Worm (Caenorhabditis elegans) whole organism, midembryonic: ENCODE results near the gene C15C8.4.

Source experiments
- T22C8.4 ChIP-seq: fragments of 200-800 bp; sonication (Bioruptor generic); IDR thresholded peaks from 2 replicates; pipeline ENCODE4 v1.3.6; 2022; ENCODE audit warnings: missing genetic modification characterization, missing compliant biosample characterization
- cog-1 ChIP-seq: sonication (generic microtip); optimal IDR thresholded peaks from 2 replicates; lab custom pipeline; 2016; ENCODE audit warnings: missing genetic modification characterization, missing compliant biosample characterization
- flt-1 ChIP-seq: fragments of 200-800 bp; sonication (Bioruptor generic); IDR thresholded peaks from 2 replicates; pipeline ENCODE4 v1.3.6; 2022; ENCODE audit warnings: missing genetic modification characterization, missing compliant biosample characterization
- klf-2 ChIP-seq: fragments of 200-800 bp; sonication (Bioruptor generic); conservative IDR thresholded peaks from 2 replicates; pipeline ENCODE4 v1.3.6; 2022; ENCODE audit warnings: missing genetic modification reagents, missing genetic modification characterization, missing compliant biosample characterization
- med-1 ChIP-seq: sonication (generic microtip); optimal IDR thresholded peaks from 2 replicates; lab custom pipeline; 2017; ENCODE audit warnings: missing genetic modification characterization, mild to moderate bottlenecking, missing compliant biosample characterization, antibody characterized with exemption, missing genetic modification reagents; ENCODE audit not compliant: insufficient read depth
- ref-1 ChIP-seq: fragments of 200-800 bp; sonication (Bioruptor generic); conservative IDR thresholded peaks from 2 replicates; pipeline ENCODE4 v1.3.6; 2022; ENCODE audit warnings: missing genetic modification reagents, missing genetic modification characterization, missing compliant biosample characterization
- tab-1 ChIP-seq: fragments of 200-800 bp; sonication (Bioruptor generic); IDR thresholded peaks from 2 replicates; pipeline ENCODE4 v1.3.6; 2022; ENCODE audit warnings: missing genetic modification characterization, missing compliant biosample characterization
- ztf-23 ChIP-seq: fragments of 200-800 bp; sonication (Bioruptor generic); IDR thresholded peaks from 2 replicates; pipeline ENCODE4 v1.3.6; 2022; ENCODE audit warnings: missing genetic modification reagents, missing genetic modification characterization, missing compliant biosample characterization
- ztf-29 ChIP-seq: fragments of 200-800 bp; sonication (Bioruptor generic); IDR thresholded peaks from 2 replicates; pipeline ENCODE4 v1.3.6; 2022; ENCODE audit warnings: missing genetic modification reagents, missing genetic modification characterization, missing compliant biosample characterization

The C15C8.4 gene

ce11 chrV:12749558-12749957 lies 2.3 kb upstream of the C15C8.4 start:
- TF ChIP-seq ztf-23 (GFP tag; lab: Robert Waterston, UW) (no peak), med-1 (GFP tag; lab: Kevin White, UChicago) (no peak), tab-1 (GFP tag; lab: Robert Waterston, UW) (no peak), flt-1 (GFP tag; lab: Robert Waterston, UW) (no peak), klf-2 (no peak), ref-1 (no peak), cog-1 (no peak), ztf-29 (no peak), T22C8.4 (GFP tag; lab: Robert Waterston, UW) (no peak)

- TF ChIP-seq ztf-23 (GFP tag; lab: Robert Waterston, UW): no peak
- no peak for TF ChIP-seq T22C8.4 (GFP tag; lab: Robert Waterston, UW)
- no peak for TF ChIP-seq ztf-29
- no peak for TF ChIP-seq med-1 (GFP tag; lab: Kevin White, UChicago)
- no peak for TF ChIP-seq flt-1 (GFP tag; lab: Robert Waterston, UW)
- no peak for TF ChIP-seq klf-2
- TF ChIP-seq ref-1: no peak
Observed at ce11 chrV:12747856-12748255, 593 bp upstream of the C15C8.4 start, which contains the start of gene C15C8.5. TSS of gene C15C8.5 (plus strand) at chrV:12748007.

- TF ChIP-seq klf-2 (no peak), T22C8.4 (GFP tag; lab: Robert Waterston, UW) (no peak), tab-1 (GFP tag; lab: Robert Waterston, UW) (no peak), ref-1 (no peak), cog-1 (no peak), ztf-23 (GFP tag; lab: Robert Waterston, UW) (no peak)
Observed at ce11 chrV:12744979-12745378, 2.3 kb downstream of the C15C8.4 start, which contains the start of gene C15C8.7. TSS of gene C15C8.7 (minus strand) at chrV:12745050.

DNA sequence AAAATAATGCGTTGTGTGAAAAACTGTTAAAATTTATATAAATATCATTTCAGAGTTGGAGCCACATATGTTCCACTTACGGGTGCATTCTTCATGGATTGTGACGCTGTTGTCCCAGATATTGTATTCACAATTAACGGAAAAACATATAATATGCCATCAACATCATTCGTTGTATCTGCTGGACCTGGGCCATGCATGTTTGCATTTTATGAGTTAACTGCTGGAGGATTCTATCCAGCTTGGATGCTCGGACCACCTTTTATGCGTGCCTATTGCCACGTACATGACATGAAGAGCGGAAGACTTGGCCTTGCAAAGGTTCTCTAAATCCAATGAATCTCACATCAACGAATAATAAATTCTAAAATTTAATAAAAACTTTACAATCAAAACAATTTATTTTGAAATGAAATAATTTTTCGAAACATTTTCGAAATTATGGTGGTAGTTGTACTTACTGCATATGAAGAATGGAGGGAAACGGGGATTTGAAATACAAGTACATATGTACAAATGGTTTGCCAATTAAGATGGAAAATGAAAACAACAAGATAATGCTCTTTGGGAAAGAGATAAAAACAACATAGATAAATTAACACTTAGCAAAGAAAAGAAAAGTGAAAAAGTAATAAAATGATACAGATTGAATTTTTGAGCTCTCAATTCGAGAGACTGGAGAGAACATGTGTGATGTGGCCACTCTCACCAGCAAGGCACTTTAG lies 3.3 kb downstream of the C15C8.4 start:
- TF ChIP-seq klf-2 (no peak), ztf-23 (GFP tag; lab: Robert Waterston, UW) (no peak), tab-1 (GFP tag; lab: Robert Waterston, UW) (no peak), flt-1 (GFP tag; lab: Robert Waterston, UW) (no peak), ztf-29 (no peak)

DNA sequence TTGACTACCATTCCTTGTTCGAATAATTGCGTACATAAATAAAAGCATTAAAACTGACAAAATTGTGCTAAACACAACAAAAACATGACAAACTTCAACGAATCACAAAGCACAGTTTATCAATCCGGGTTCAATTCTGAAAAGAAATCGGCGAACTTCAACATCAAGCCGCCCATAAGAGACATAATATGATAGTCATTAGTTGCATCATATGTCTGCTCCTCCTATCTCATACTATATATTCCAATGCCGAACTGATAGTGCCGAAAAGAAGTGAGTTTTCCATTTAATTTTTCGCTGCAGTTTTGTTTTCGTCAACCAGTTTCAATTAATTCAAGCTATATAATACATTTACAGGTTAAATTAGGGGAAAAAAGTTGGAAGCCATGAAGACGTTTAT lies 5.6 kb downstream of the C15C8.4 start, which contains the start of gene hrg-7:
hrg-7 (plus strand) TSS at position 358 of the 400 bp plus-strand sequence.
- TF ChIP-seq ref-1 (no peak), klf-2 (no peak), tab-1 (GFP tag; lab: Robert Waterston, UW) (no peak), flt-1 (GFP tag; lab: Robert Waterston, UW) (no peak), ztf-29 (no peak), ztf-23 (GFP tag; lab: Robert Waterston, UW) (no peak), cog-1 (no peak), med-1 (GFP tag; lab: Kevin White, UChicago) (no peak)

ce11 chrV:12736166-12736753 lies 11.0 kb downstream of the C15C8.4 start, which contains the start of gene cky-1:
TSS of gene cky-1 (plus strand) at chrV:12736703.
- no peak for TF ChIP-seq tab-1 (GFP tag; lab: Robert Waterston, UW)

ce11 chrV:12733465-12734248 lies 13.6 kb downstream of the C15C8.4 start, which contains the start of the genes dhs-21 and xbx-9:
TSS of gene dhs-21 (minus strand) at chrV:12733645.
TSS of gene xbx-9 (plus strand) at chrV:12734198.
- TF ChIP-seq ztf-23 (GFP tag; lab: Robert Waterston, UW) (no peak), T22C8.4 (GFP tag; lab: Robert Waterston, UW) (no peak), tab-1 (GFP tag; lab: Robert Waterston, UW) (no peak), ztf-29 (no peak), flt-1 (GFP tag; lab: Robert Waterston, UW) (no peak), klf-2 (no peak), ref-1 (no peak), cog-1 (no peak)

ce11 chrV:12732734-12733133 lies 14.5 kb downstream of the C15C8.4 start:
- TF ChIP-seq ztf-29 (no peak), flt-1 (GFP tag; lab: Robert Waterston, UW) (no peak), klf-2 (no peak), ztf-23 (GFP tag; lab: Robert Waterston, UW) (no peak), T22C8.4 (GFP tag; lab: Robert Waterston, UW) (no peak), ref-1 (no peak), med-1 (GFP tag; lab: Kevin White, UChicago) (no peak), cog-1 (no peak), tab-1 (GFP tag; lab: Robert Waterston, UW) (no peak)

ce11 chrV:12729220-12729619 lies 18.0 kb downstream of the C15C8.4 start, which contains the start of gene R11D1.10:
TSS of gene R11D1.10 (plus strand) at chrV:12729520.
- TF ChIP-seq klf-2 (no peak), ref-1 (no peak), med-1 (GFP tag; lab: Kevin White, UChicago) (no peak), T22C8.4 (GFP tag; lab: Robert Waterston, UW) (no peak), cog-1 (no peak), ztf-29 (no peak), tab-1 (GFP tag; lab: Robert Waterston, UW) (no peak), flt-1 (GFP tag; lab: Robert Waterston, UW) (no peak), ztf-23 (GFP tag; lab: Robert Waterston, UW) (no peak)
